Fruit fly (Drosophila melanogaster) whole organism, prepupa: Measurements from ENCODE around the gene Sfp84E.
A peak's percentile ranks its signal among the peaks of the same experiment; 100 is the strongest.

Experiments
- CG10631 ChIP-seq: fragments of 200-800 bp; sonication (Bioruptor generic); optimal IDR thresholded peaks from 2 replicates; lab custom pipeline; 2016; ENCODE audit warnings: missing biosample characterization, missing genetic modification characterization
- CG34406 ChIP-seq: fragments of 200-800 bp; sonication (Bioruptor generic); optimal IDR thresholded peaks from 3 replicates; lab custom pipeline; 2016; ENCODE audit warnings: missing biosample characterization, missing genetic modification characterization
- Hr4 ChIP-seq: fragments of 200-800 bp; sonication (Bioruptor generic); optimal IDR thresholded peaks from 3 replicates; lab custom pipeline; 2016; ENCODE audit warnings: missing biosample characterization, missing genetic modification characterization
- eg ChIP-seq: fragments of 200-800 bp; sonication (Bioruptor generic); IDR thresholded peaks from 3 replicates; pipeline ENCODE4 v1.3.6; 2022; ENCODE audit warnings: missing biosample characterization, missing genetic modification characterization

dm6 chr3R:7990257-7990656, 10.1 kb upstream of the Sfp84E start:
- TF ChIP-seq CG34406 (GFP tag; lab: Kevin White, UChicago), result no peak
- no peak for TF ChIP-seq CG10631
- 0 out of 3 replicates have a peak, but pooled peaks have one; percentile 17 for TF ChIP-seq eg (GFP tag; lab: Robert Waterston, UW)
- no peak for TF ChIP-seq Hr4 (GFP tag; lab: Kevin White, UChicago)
